Fruit fly (Drosophila melanogaster) Kc167 (cell line): ENCODE data around the gene ND-SGDH.

Experiments
- h ChIP-seq: fragments of >200 bp; optimal IDR thresholded peaks from 3 replicates; lab custom pipeline; 2018; ENCODE audit warnings: missing external identifiers
- insv ChIP-seq: fragments of >200 bp; optimal IDR thresholded peaks from 3 replicates; lab custom pipeline; 2018; ENCODE audit warnings: missing external identifiers

DNA sequence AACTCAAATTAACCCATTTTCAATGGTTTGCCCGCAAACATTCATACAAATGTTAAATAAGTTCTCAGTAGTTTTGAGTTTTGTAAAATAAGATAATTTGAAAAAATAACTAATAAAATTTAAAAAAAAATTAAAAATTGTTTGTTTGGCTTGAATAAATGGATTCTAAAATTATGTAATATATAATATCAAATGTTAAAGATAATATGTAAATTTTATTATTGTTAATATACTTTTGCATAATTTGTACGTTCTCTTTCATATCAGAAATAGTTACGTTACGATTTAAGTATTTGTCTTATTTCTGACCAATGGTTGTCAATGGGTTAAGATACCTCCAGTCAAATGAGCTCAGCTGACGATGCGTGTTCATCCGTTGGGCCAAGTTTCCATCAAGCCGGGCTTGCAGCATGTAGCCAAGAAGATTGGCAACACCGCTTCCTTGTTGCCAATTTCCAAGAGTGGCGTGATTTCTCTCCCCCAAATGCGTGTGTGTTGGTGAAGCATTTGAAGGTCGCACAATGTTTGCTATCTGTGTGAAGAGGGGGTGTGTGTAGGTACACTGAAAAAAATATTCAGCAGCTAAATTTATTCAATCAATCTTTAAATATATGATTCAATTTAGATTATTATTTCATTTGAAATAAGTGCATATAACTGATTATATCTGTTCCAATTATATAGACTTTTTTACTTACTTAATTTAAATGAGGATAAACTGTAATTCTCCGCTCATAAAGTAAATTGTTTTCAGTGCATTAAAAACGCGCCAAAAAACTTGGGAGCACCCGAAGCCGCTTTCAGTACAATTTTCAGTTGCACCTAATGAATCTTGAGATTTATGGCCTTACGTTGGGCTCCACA is 41.4 kb downstream of the ND-SGDH start:
- TF ChIP-seq insv (lab: Kevin White, UChicago): no peak
- no peak for TF ChIP-seq h (lab: Kevin White, UChicago)
